Worm (Caenorhabditis elegans): ENCODE measurements around the gene npp-19.
A peak's percentile ranks its signal among the peaks of the same experiment; 100 is the strongest.

The npp-19 gene

DNA sequence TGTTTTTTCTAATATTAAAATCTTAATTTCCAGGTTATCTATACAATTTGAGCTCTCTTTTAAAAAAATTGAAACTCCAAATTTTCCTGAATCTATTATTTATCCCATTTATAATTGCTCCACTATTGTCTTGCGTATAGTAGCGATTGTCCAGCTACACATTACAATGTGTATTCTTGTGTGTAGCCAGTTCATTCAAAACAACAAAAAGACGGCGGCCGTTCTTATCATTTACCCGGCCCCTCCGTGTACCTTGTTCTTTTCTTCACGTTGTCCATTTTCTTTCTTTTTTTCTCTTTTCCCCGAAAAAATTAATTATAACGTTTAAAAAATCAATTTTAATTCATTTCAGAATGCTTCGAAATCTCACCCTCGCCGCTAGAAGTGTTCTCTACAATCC lies 22.4 kb upstream of the npp-19 start, which contains the start of gene ech-4:
ech-4 (plus strand) TSS at position 353 of the 400 bp plus-strand sequence.
- no peak for TF ChIP-seq hlh-30 (tag; optimal IDR thresholded peaks at IDR 0.05; ENCODE audit: insufficient read depth)
- TF ChIP-seq ztf-16 (tag; optimal IDR thresholded peaks at IDR 0.05): no peak
- TF ChIP-seq tbx-7 (tag; optimal IDR thresholded peaks at IDR 0.05): no peak

DNA sequence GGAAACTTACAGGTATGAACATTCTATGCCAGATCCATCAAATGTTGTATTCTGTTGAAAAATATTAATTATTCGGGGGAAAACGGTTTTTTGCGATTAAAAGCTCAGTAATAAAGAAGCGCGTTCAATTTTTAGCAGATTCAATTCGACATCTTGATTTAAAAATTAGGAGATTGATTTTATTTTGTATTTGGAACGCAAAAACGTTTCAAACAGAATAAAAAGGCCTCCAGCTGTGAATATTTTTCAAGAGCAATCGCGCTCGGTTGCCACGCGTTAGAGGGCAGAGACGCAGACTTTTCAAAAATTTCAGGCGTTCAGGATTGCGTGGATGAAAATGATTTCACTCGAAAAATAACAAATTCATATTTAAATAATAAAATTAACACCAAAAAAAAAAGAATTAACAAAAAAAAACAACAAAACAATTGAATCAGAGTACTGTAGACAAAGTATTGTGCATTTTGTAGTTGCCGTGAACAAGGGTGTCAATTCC lies 21.7 kb upstream of the npp-19 start, which contains the start of gene R06F6.8:
R06F6.8 (minus strand) TSS at position 51 of the 496 bp plus-strand sequence.
- TF ChIP-seq ets-4 (tag; optimal IDR thresholded peaks at IDR 0.05) (no peak), ref-2 (tag; optimal IDR thresholded peaks at IDR 0.05) (peak; percentile 71), nhr-11 (tag; optimal IDR thresholded peaks at IDR 0.05) (no peak)

DNA sequence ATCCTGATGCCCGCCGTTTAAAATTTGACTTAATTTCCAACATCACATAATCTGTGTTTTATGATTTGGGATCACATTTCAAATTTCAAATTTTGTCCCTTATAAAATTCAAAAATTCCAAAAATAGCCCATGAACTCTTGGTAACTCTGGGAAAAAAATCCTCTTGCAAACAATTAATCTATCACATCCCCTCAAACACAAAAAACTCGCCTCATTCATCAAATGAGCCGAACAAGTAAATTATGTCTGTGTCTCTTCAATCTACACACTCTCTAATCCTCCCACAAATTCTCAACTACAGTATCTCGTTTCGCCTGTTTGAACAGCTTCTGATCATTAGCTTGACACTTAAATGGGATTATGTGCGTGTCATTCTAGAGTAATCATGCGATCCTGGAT lies 12.4 kb upstream of the npp-19 start, which contains the start of gene msrp-7:
msrp-7 (plus strand) TSS at position 301 of the 400 bp plus-strand sequence.
- TF ChIP-seq odd-2 (tag; optimal IDR thresholded peaks at IDR 0.05) (no peak), ceh-18 (tag; optimal IDR thresholded peaks at IDR 0.05) (no peak), madf-2 (tag; optimal IDR thresholded peaks at IDR 0.05) (no peak), ceh-6 (GFP tag; optimal IDR thresholded peaks at IDR 0.05) (no peak), unc-42 (tag; optimal IDR thresholded peaks at IDR 0.05) (no peak), ceh-9 (tag; optimal IDR thresholded peaks at IDR 0.05) (no peak), pqm-1 (tag; optimal IDR thresholded peaks at IDR 0.05) (no peak), ztf-16 (tag; optimal IDR thresholded peaks at IDR 0.05) (no peak), hlh-15 (tag; optimal IDR thresholded peaks at IDR 0.05) (no peak), pha-4 (tag; optimal IDR thresholded peaks at IDR 0.05) (no peak), dmd-4 (tag; optimal IDR thresholded peaks at IDR 0.05; ENCODE audit: borderline replicate concordance) (no peak), fkh-6 (tag; optimal IDR thresholded peaks at IDR 0.05) (no peak), C38D4.7 (GFP tag; optimal IDR thresholded peaks at IDR 0.05) (no peak), ceh-19 (GFP tag; optimal IDR thresholded peaks at IDR 0.05) (no peak), hlh-13 (GFP tag; optimal IDR thresholded peaks at IDR 0.05) (no peak), pax-1 (tag; optimal IDR thresholded peaks at IDR 0.05) (no peak), dve-1 (tag; optimal IDR thresholded peaks at IDR 0.05) (no peak)

DNA sequence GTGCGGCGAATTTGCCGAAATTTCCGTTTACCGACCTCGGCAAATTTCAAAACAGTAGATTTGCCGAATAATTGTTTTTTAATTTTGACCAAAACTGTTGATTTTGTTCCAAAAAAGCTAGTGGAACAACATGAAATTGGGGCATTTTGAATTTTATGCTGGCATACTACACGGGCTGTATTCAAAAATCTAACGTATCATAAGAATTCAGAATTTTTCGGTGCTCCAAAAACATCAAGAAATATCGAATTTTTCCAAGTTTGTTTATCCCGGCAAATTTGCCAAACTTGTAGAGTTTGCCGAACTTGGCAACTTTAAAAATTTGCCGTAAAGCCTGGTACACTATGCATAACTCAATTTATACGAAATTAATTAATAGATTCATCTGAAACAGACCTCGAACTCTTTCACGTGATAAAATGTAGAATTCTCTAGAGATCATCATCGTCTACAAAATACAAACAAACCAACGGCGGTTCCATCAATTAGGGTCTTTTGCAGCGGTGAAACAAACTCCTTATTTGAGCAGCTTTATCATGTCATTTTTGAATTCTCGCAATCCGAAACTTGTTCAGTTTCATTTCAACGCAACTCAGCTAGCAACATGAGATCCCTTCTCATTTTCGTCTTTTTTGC lies 10.5 kb upstream of the npp-19 start, which contains the start of gene R06F6.14:
R06F6.14 (plus strand) TSS at position 586 of the 636 bp plus-strand sequence.
- TF ChIP-seq ceh-6 (GFP tag; optimal IDR thresholded peaks at IDR 0.05): no peak
- no peak for TF ChIP-seq sdc-2 (tag; optimal IDR thresholded peaks at IDR 0.05)
- no peak for TF ChIP-seq pag-3 (tag; optimal IDR thresholded peaks at IDR 0.05; ENCODE audit: borderline replicate concordance)
- TF ChIP-seq elt-2 (tag; optimal IDR thresholded peaks at IDR 0.05): no peak
- TF ChIP-seq nfya-1 (tag; optimal IDR thresholded peaks at IDR 0.05): no peak
- no peak for TF ChIP-seq ceh-19 (GFP tag; optimal IDR thresholded peaks at IDR 0.05)
- TF ChIP-seq pax-1 (tag; optimal IDR thresholded peaks at IDR 0.05): no peak
- TF ChIP-seq dve-1 (tag; optimal IDR thresholded peaks at IDR 0.05): no peak
- TF ChIP-seq ceh-18 (tag; optimal IDR thresholded peaks at IDR 0.05): no peak
- TF ChIP-seq pqm-1 (tag; optimal IDR thresholded peaks at IDR 0.05): no peak
- TF ChIP-seq fkh-6 (tag; optimal IDR thresholded peaks at IDR 0.05): no peak
- TF ChIP-seq nhr-232 (tag; optimal IDR thresholded peaks at IDR 0.05): no peak
- TF ChIP-seq rnt-1 (tag; optimal IDR thresholded peaks at IDR 0.05): no peak
- TF ChIP-seq ztf-16 (tag; optimal IDR thresholded peaks at IDR 0.05): no peak
- TF ChIP-seq unc-55 (GFP tag; optimal IDR thresholded peaks at IDR 0.05): no peak
- TF ChIP-seq madf-2 (tag; optimal IDR thresholded peaks at IDR 0.05): no peak

DNA sequence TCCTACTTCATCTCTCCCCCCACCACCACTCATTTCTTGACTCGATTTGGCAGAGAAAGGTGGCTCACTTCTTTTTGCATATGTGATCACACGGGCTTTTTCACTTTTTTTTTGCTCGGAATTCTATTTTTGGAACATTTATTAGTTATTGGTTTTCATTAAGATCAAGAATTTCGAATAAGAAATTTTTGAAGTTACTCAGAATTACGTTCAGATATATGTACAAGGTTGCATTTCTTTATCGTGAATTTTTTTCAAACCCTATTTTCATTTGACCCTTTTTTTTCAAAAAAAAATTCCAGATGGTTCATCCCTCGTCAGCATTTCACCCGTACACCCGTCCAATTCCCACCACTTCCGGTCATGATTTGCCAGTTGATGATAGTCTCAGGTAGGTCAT lies 7.2 kb upstream of the npp-19 start, which contains the start of gene ceh-62:
ceh-62 (plus strand) TSS at position 301 of the 400 bp plus-strand sequence.
- no peak for TF ChIP-seq ceh-45 (GFP tag; IDR thresholded peaks at IDR 0.05)
- no peak for TF ChIP-seq T23F11.4 (GFP tag; optimal IDR thresholded peaks at IDR 0.05)
- no peak for TF ChIP-seq pat-9 (tag; optimal IDR thresholded peaks at IDR 0.05)
- no peak for TF ChIP-seq pha-2 (tag; optimal IDR thresholded peaks at IDR 0.05)
- TF ChIP-seq Y22D7AL.16 (tag; optimal IDR thresholded peaks at IDR 0.05): no peak
- no peak for TF ChIP-seq hlh-13 (GFP tag; optimal IDR thresholded peaks at IDR 0.05)
- TF ChIP-seq ceh-34 (tag; optimal IDR thresholded peaks at IDR 0.05): no peak
- no peak for TF ChIP-seq ahr-1 (tag; optimal IDR thresholded peaks at IDR 0.05)
- no peak for TF ChIP-seq ceh-24 (tag; optimal IDR thresholded peaks at IDR 0.05)
- no peak for TF ChIP-seq unc-86 (tag; optimal IDR thresholded peaks at IDR 0.05)
- TF ChIP-seq ceh-19 (GFP tag; optimal IDR thresholded peaks at IDR 0.05): no peak
- TF ChIP-seq pha-4 (tag; optimal IDR thresholded peaks at IDR 0.05): no peak
- no peak for TF ChIP-seq mec-3 (tag; optimal IDR thresholded peaks at IDR 0.05; ENCODE audit: borderline replicate concordance)
- no peak for TF ChIP-seq sdc-2 (tag; optimal IDR thresholded peaks at IDR 0.05)
- TF ChIP-seq nhr-11 (tag; optimal IDR thresholded peaks at IDR 0.05): no peak
- no peak for TF ChIP-seq eyg-1 (tag; optimal IDR thresholded peaks at IDR 0.05)
- TF ChIP-seq gmeb-2 (tag; optimal IDR thresholded peaks at IDR 0.05): no peak
- TF ChIP-seq npax-4 (tag; optimal IDR thresholded peaks at IDR 0.05): no peak
- no peak for TF ChIP-seq ama-1 (optimal IDR thresholded peaks at IDR 0.05)
- TF ChIP-seq ceh-30 (tag; optimal IDR thresholded peaks at IDR 0.05): no peak
